Worm (Caenorhabditis elegans) whole organism, midembryonic: ENCODE data around the gene fbxc-19.

Source experiments
- T22C8.4 ChIP-seq: fragments of 200-800 bp; sonication (Bioruptor generic); IDR thresholded peaks from 2 replicates; pipeline ENCODE4 v1.3.6; 2022; ENCODE audit warnings: missing genetic modification characterization, missing compliant biosample characterization
- cog-1 ChIP-seq: sonication (generic microtip); optimal IDR thresholded peaks from 2 replicates; lab custom pipeline; 2016; ENCODE audit warnings: missing genetic modification characterization, missing compliant biosample characterization
- flt-1 ChIP-seq: fragments of 200-800 bp; sonication (Bioruptor generic); IDR thresholded peaks from 2 replicates; pipeline ENCODE4 v1.3.6; 2022; ENCODE audit warnings: missing genetic modification characterization, missing compliant biosample characterization
- med-1 ChIP-seq: sonication (generic microtip); optimal IDR thresholded peaks from 2 replicates; lab custom pipeline; 2017; ENCODE audit warnings: missing genetic modification characterization, mild to moderate bottlenecking, missing compliant biosample characterization, antibody characterized with exemption, missing genetic modification reagents; ENCODE audit not compliant: insufficient read depth
- ref-1 ChIP-seq: fragments of 200-800 bp; sonication (Bioruptor generic); conservative IDR thresholded peaks from 2 replicates; pipeline ENCODE4 v1.3.6; 2022; ENCODE audit warnings: missing genetic modification reagents, missing genetic modification characterization, missing compliant biosample characterization
- tab-1 ChIP-seq: fragments of 200-800 bp; sonication (Bioruptor generic); IDR thresholded peaks from 2 replicates; pipeline ENCODE4 v1.3.6; 2022; ENCODE audit warnings: missing genetic modification characterization, missing compliant biosample characterization
- ztf-29 ChIP-seq: fragments of 200-800 bp; sonication (Bioruptor generic); IDR thresholded peaks from 2 replicates; pipeline ENCODE4 v1.3.6; 2022; ENCODE audit warnings: missing genetic modification reagents, missing genetic modification characterization, missing compliant biosample characterization

DNA sequence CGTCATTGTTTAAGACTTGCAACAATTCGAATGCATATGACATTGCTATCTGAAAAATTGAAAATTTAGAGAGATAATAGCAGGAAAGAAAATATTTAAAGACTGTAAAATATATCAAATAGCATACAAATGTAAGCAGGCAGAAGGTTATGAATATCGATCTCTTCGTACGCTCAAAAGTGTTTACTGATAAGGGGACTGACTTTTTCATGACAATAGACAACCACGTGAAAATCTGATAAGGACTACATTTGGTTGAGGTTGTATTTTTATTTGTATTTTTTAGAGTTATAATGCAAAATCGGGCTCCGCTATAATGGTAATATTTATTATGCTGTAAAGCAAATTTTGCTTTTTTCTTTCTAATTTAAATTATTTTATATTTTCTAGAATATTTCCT lies 22.6 kb downstream of the fbxc-19 start, which contains the start of the genes C52E2.5 and C52E2.4:
- TF ChIP-seq tab-1 (GFP tag; lab: Robert Waterston, UW): no peak
- no peak for TF ChIP-seq cog-1 (tag; lab: Kevin White, UChicago)
- TF ChIP-seq flt-1 (GFP tag; lab: Robert Waterston, UW): no peak
- no peak for TF ChIP-seq med-1 (GFP tag; lab: Kevin White, UChicago)
- TF ChIP-seq ztf-29 (GFP tag; lab: Robert Waterston, UW): no peak
- TF ChIP-seq T22C8.4 (GFP tag; lab: Robert Waterston, UW): no peak
- TF ChIP-seq ref-1 (GFP tag; lab: Robert Waterston, UW): no peak
